Worm (Caenorhabditis elegans) whole organism, L4 larva: Measurements from ENCODE around the gene col-144.

Experiments used
- D1046.2 ChIP-seq: fragments of 200-800 bp; sonication (Bioruptor generic); IDR thresholded peaks from 2 replicates; pipeline ENCODE4 v1.3.6; 2022; ENCODE audit warnings: missing genetic modification characterization, missing compliant biosample characterization
- F44E2.7 ChIP-seq: fragments of 200-800 bp; sonication (Bioruptor generic); IDR thresholded peaks from 2 replicates; pipeline ENCODE4 v2.1.2; 2022; ENCODE audit warnings: missing genetic modification characterization, missing compliant biosample characterization
- R02D3.7 ChIP-seq: fragments of 150-350 bp; sonication (generic microtip); optimal IDR thresholded peaks from 3 replicates; lab custom pipeline; 2014; ENCODE audit warnings: missing biosample characterization, missing genetic modification characterization
- T20F7.1 ChIP-seq: fragments of 200-800 bp; sonication (Bioruptor generic); optimal IDR thresholded peaks from 2 replicates; lab custom pipeline; 2018; ENCODE audit warnings: mild to moderate bottlenecking, missing genetic modification characterization, missing compliant biosample characterization
- Y105C5A.15 ChIP-seq: fragments of 200-800 bp; sonication (Bioruptor generic); IDR thresholded peaks from 2 replicates; pipeline ENCODE4 v1.3.6; 2022; ENCODE audit warnings: missing genetic modification characterization, missing compliant biosample characterization
- aha-1 ChIP-seq: fragments of 150-350 bp; peaks from one replicate; lab custom pipeline; 2014; ENCODE audit warnings: missing biosample characterization, missing genetic modification characterization
- ceh-20 ChIP-seq: fragments of 200-800 bp; sonication (Bioruptor generic); IDR thresholded peaks from 2 replicates; pipeline ENCODE4 v1.3.6; 2022; ENCODE audit warnings: missing genetic modification reagents, missing genetic modification characterization, missing compliant biosample characterization
- ceh-44 ChIP-seq: fragments of 200-800 bp; sonication (Bioruptor generic); IDR thresholded peaks from 2 replicates; pipeline ENCODE4 v1.3.6; 2022; ENCODE audit warnings: missing genetic modification reagents, missing genetic modification characterization, missing compliant biosample characterization
- daf-12 ChIP-seq: fragments of 150-350 bp; optimal IDR thresholded peaks from 2 replicates; lab custom pipeline; 2014; ENCODE audit warnings: missing biosample characterization, missing genetic modification reagents, missing genetic modification characterization
- daf-8 ChIP-seq: fragments of 200-800 bp; sonication (Bioruptor generic); IDR thresholded peaks from 2 replicates; pipeline ENCODE4 v1.3.6; 2022; ENCODE audit warnings: missing genetic modification characterization, missing compliant biosample characterization
- dmd-6 ChIP-seq: fragments of 200-800 bp; sonication (Bioruptor generic); IDR thresholded peaks from 2 replicates; pipeline ENCODE4 v1.3.6; 2022; ENCODE audit warnings: missing genetic modification reagents, missing genetic modification characterization, missing compliant biosample characterization
- dmd-8 ChIP-seq: fragments of 200-800 bp; sonication (Bioruptor generic); IDR thresholded peaks from 2 replicates; pipeline ENCODE4 v1.3.6; 2022; ENCODE audit warnings: missing genetic modification characterization, missing compliant biosample characterization
- dmd-9 ChIP-seq: fragments of 200-800 bp; sonication (Bioruptor generic); IDR thresholded peaks from 2 replicates; pipeline ENCODE4 v1.3.6; 2022; ENCODE audit warnings: missing genetic modification reagents, missing genetic modification characterization, missing compliant biosample characterization
- hif-1 ChIP-seq, 2 experiments: sonication (generic microtip); optimal IDR thresholded peaks; 2 replicates each; lab custom pipeline; 2016 to 2017; ENCODE audit warnings: missing compliant biosample characterization in 2 of 2, missing genetic modification characterization in 2 of 2, missing genetic modification reagents in 2 of 2, missing genotype in 2 of 2, mild to moderate bottlenecking in 1 of 2
- hlh-11 ChIP-seq: fragments of 200-800 bp; sonication (Bioruptor generic); optimal IDR thresholded peaks from 2 replicates; lab custom pipeline; 2018; ENCODE audit warnings: mild to moderate bottlenecking, missing genetic modification characterization, missing compliant biosample characterization
- hlh-30 ChIP-seq: sonication (generic microtip); optimal IDR thresholded peaks from 2 replicates; lab custom pipeline; 2017; ENCODE audit warnings: antibody characterized with exemption, mild to moderate bottlenecking, missing genetic modification characterization, missing compliant biosample characterization; ENCODE audit not compliant: insufficient read depth
- jun-1 ChIP-seq: fragments of 150-350 bp; optimal IDR thresholded peaks from 2 replicates; lab custom pipeline; 2014; ENCODE audit warnings: missing biosample characterization, missing genetic modification reagents, missing genetic modification characterization
- lim-7 ChIP-seq: fragments of 200-800 bp; sonication (Bioruptor generic); IDR thresholded peaks from 2 replicates; pipeline ENCODE4 v1.3.6; 2022; ENCODE audit warnings: missing genetic modification characterization, missing compliant biosample characterization
- lin-1 ChIP-seq: fragments of 200-800 bp; sonication (Bioruptor generic); IDR thresholded peaks from 2 replicates; pipeline ENCODE4 v1.3.6; 2022; ENCODE audit warnings: missing genetic modification reagents, missing genetic modification characterization, missing compliant biosample characterization
- lin-13 ChIP-seq: fragments of 150-350 bp; optimal IDR thresholded peaks from 2 replicates; lab custom pipeline; 2014; ENCODE audit warnings: missing biosample characterization, missing genetic modification reagents, missing genetic modification characterization
- lin-15B ChIP-seq: fragments of 150-350 bp; sonication (generic microtip); optimal IDR thresholded peaks from 3 replicates; lab custom pipeline; 2014; ENCODE audit warnings: missing biosample characterization, missing genetic modification characterization
- lin-29 ChIP-seq: fragments of 200-800 bp; sonication (Bioruptor generic); IDR thresholded peaks from 2 replicates; pipeline ENCODE4 v1.3.6; 2022; ENCODE audit warnings: missing genetic modification reagents, missing genetic modification characterization, missing compliant biosample characterization
- lin-38 ChIP-seq: fragments of 200-800 bp; sonication (Bioruptor generic); IDR thresholded peaks from 2 replicates; pipeline ENCODE4 v1.3.6; 2022; ENCODE audit warnings: missing genetic modification reagents, missing genetic modification characterization, missing compliant biosample characterization
- lin-39 ChIP-seq: fragments of 150-350 bp; optimal IDR thresholded peaks from 2 replicates; lab custom pipeline; 2014; ENCODE audit warnings: missing biosample characterization, missing genetic modification reagents, missing genetic modification characterization
- lsy-2 ChIP-seq, 2 experiments: fragments of 150-350 bp in 1 of 2; sonication (generic microtip) in 1 of 2; optimal IDR thresholded peaks; 2 replicates each; lab custom pipeline; 2014 to 2017; ENCODE audit warnings: missing biosample characterization in 2 of 2, missing genetic modification characterization in 2 of 2
- mxl-2 ChIP-seq: fragments of 200-800 bp; sonication (Bioruptor generic); conservative IDR thresholded peaks from 2 replicates; pipeline ENCODE4 v1.3.6; 2022; ENCODE audit warnings: missing genetic modification reagents, missing genetic modification characterization, missing compliant biosample characterization
- mxl-3 ChIP-seq: fragments of 200-800 bp; sonication (Bioruptor generic); optimal IDR thresholded peaks from 2 replicates; lab custom pipeline; 2018; ENCODE audit warnings: mild to moderate bottlenecking, missing genetic modification characterization, missing compliant biosample characterization
- nhr-10 ChIP-seq: fragments of 150-350 bp; optimal IDR thresholded peaks from 2 replicates; lab custom pipeline; 2014; ENCODE audit warnings: missing biosample characterization, missing genetic modification characterization
- nhr-28 ChIP-seq: fragments of 150-350 bp; optimal IDR thresholded peaks from 2 replicates; lab custom pipeline; 2014; ENCODE audit warnings: missing biosample characterization, missing genetic modification characterization
- nhr-41 ChIP-seq: fragments of 200-800 bp; sonication (Bioruptor generic); IDR thresholded peaks from 2 replicates; pipeline ENCODE4 v1.3.6; 2022; ENCODE audit warnings: missing genetic modification reagents, missing genetic modification characterization, missing compliant biosample characterization
- nhr-42 ChIP-seq: fragments of 200-800 bp; sonication (Bioruptor generic); IDR thresholded peaks from 2 replicates; pipeline ENCODE4 v1.3.6; 2022; ENCODE audit warnings: missing genetic modification characterization, missing compliant biosample characterization
- nhr-76 ChIP-seq: fragments of 150-350 bp; optimal IDR thresholded peaks from 2 replicates; lab custom pipeline; 2014; ENCODE audit warnings: missing biosample characterization, missing genetic modification characterization
- php-3 ChIP-seq: fragments of 200-800 bp; sonication (Bioruptor generic); IDR thresholded peaks from 2 replicates; pipeline ENCODE4 v1.3.6; 2022; ENCODE audit warnings: missing genetic modification reagents, missing genetic modification characterization, missing compliant biosample characterization
- pqm-1 ChIP-seq: sonication (generic microtip); optimal IDR thresholded peaks from 2 replicates; lab custom pipeline; 2017; ENCODE audit warnings: missing biosample characterization, missing genetic modification characterization
- saeg-2 ChIP-seq: fragments of 200-800 bp; sonication (Bioruptor generic); IDR thresholded peaks from 2 replicates; pipeline ENCODE4 v1.3.6; 2022; ENCODE audit warnings: missing genetic modification reagents, missing genetic modification characterization, missing compliant biosample characterization
- set-16 ChIP-seq: fragments of 200-800 bp; sonication (Bioruptor generic); IDR thresholded peaks from 2 replicates; pipeline ENCODE4 v1.3.6; 2022; ENCODE audit warnings: missing genetic modification reagents, missing genetic modification characterization, missing compliant biosample characterization
- skn-1 ChIP-seq: fragments of 150-350 bp; optimal IDR thresholded peaks from 2 replicates; lab custom pipeline; 2014; ENCODE audit warnings: missing biosample characterization, missing genetic modification characterization
- snpc-4 ChIP-seq: fragments of 150-350 bp; optimal IDR thresholded peaks from 2 replicates; lab custom pipeline; 2014; ENCODE audit warnings: missing biosample characterization, missing genetic modification characterization
- tra-1 ChIP-seq: fragments of 200-800 bp; sonication (Bioruptor generic); IDR thresholded peaks from 2 replicates; pipeline ENCODE4 v1.3.6; 2022; ENCODE audit warnings: missing genetic modification reagents, missing genetic modification characterization, missing compliant biosample characterization
- unc-130 ChIP-seq: sonication (generic microtip); optimal IDR thresholded peaks from 2 replicates; lab custom pipeline; 2016; ENCODE audit warnings: missing genetic modification reagents, missing genetic modification characterization, missing compliant biosample characterization
- unc-62 ChIP-seq, 3 experiments: fragments of 150-350 bp in 1 of 3; sonication (generic microtip); optimal IDR thresholded peaks in 2 of 3; peaks in 1 of 3; 1 replicate in 1 of 3; 2 replicates in 2 of 3; lab custom pipeline; 2014 to 2017; ENCODE audit warnings: missing biosample characterization in 3 of 3, missing genetic modification characterization in 3 of 3, missing genetic modification reagents in 3 of 3, missing genotype in 1 of 3
- zfp-3 ChIP-seq: fragments of 200-800 bp; sonication (Bioruptor generic); conservative IDR thresholded peaks from 2 replicates; pipeline ENCODE4 v1.3.6; 2022; ENCODE audit warnings: missing genetic modification reagents, missing genetic modification characterization, missing compliant biosample characterization

col-144 gene

ce11 chrV:9146196-9146595 lies 14.2 kb downstream of the col-144 start:
- no peak for TF ChIP-seq php-3 (GFP tag; lab: Robert Waterston, UW)
- TF ChIP-seq dmd-6 (GFP tag; lab: Robert Waterston, UW): peak; percentile 75
- TF ChIP-seq snpc-4 (tag; lab: Kevin White, UChicago): no peak
- 0 out of 2 replicates have a peak, but pooled peaks have one; percentile 17 for TF ChIP-seq tra-1 (GFP tag; lab: Robert Waterston, UW)
- no peak for TF ChIP-seq dmd-8 (GFP tag; lab: Robert Waterston, UW)
- peak; percentile 3 for TF ChIP-seq nhr-28 (tag; lab: Kevin White, UChicago)
- TF ChIP-seq R02D3.7: no peak
- no peak for TF ChIP-seq nhr-76 (tag; lab: Kevin White, UChicago)
- peak; percentile 38 for TF ChIP-seq hlh-11 (tag; lab: Kevin White, UChicago)
- no peak for TF ChIP-seq nhr-42 (GFP tag; lab: Robert Waterston, UW)
- no peak for TF ChIP-seq saeg-2
- peak; percentile 23 for TF ChIP-seq pqm-1 (tag; lab: Kevin White, UChicago)

- TF ChIP-seq nhr-28 (tag; lab: Kevin White, UChicago): peak; percentile 23
- TF ChIP-seq lin-15B (tag; lab: Kevin White, UChicago): no peak
- TF ChIP-seq, all 104 proteins: peak for 1
These were observed 16.5 kb downstream of the col-144 start for ce11 chrV:9143896-9144295.

DNA sequence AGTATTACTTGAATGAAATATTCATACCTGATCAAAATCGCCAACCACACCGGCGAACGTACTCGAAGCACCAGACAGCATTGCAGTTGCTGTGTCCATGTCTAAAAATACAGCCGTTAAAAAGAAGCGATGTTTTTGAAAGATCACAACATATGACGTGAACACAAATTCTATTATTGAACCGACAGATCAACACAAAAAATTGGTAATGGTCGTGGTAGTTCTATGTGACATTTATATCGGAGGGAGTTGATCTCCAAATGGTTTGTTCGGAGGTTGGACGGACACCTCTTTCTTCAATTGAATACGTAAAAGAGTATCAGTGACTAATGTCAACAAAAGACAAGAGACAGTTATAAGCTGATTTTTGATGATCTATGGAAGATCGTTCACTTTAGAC lies 19.1 kb downstream of the col-144 start, which contains the start of gene pitr-3:
Gene pitr-3 (minus strand): TSS at position 101 of the 400 bp plus-strand sequence.
- TF ChIP-seq daf-8 (GFP tag; lab: Robert Waterston, UW) (no peak), unc-130 (GFP tag; lab: Kevin White, UChicago) (no peak), ceh-20 (no peak), set-16 (no peak), lin-13 (GFP tag; lab: Kevin White, UChicago) (no peak), lin-38 (GFP tag; lab: Robert Waterston, UW) (no peak), T20F7.1 (GFP tag; lab: Kevin White, UChicago) (no peak), lin-1 (GFP tag; lab: Robert Waterston, UW) (no peak), lsy-2 (tag; optimal IDR thresholded peaks at IDR 0.05; lab: Kevin White, UChicago) (no peak), F44E2.7 (GFP tag; lab: Robert Waterston, UW) (no peak), unc-62 (GFP tag; optimal IDR thresholded peaks at IDR 0.05 in 1 of 2; lab: Kevin White, UChicago) (no peak), unc-62 (tag; optimal IDR thresholded peaks at IDR 0.05; lab: Kevin White, UChicago) (no peak), ceh-44 (GFP tag; lab: Robert Waterston, UW) (no peak), Y105C5A.15 (GFP tag; lab: Robert Waterston, UW) (no peak), lin-15B (tag; lab: Kevin White, UChicago) (no peak), dmd-9 (GFP tag; lab: Robert Waterston, UW) (no peak), hlh-30 (no peak), mxl-2 (GFP tag; lab: Robert Waterston, UW) (no peak), daf-12 (tag; lab: Kevin White, UChicago) (no peak), jun-1 (tag; lab: Kevin White, UChicago) (no peak), aha-1 (tag; lab: Kevin White, UChicago) (no peak)

- TF ChIP-seq hif-1 (tag; optimal IDR thresholded peaks at IDR 0.05; lab: Kevin White, UChicago) (no peak), lin-39 (no peak), nhr-10 (tag; lab: Kevin White, UChicago) (no peak), ceh-44 (GFP tag; lab: Robert Waterston, UW) (no peak), php-3 (GFP tag; lab: Robert Waterston, UW) (no peak), Y105C5A.15 (GFP tag; lab: Robert Waterston, UW) (no peak), nhr-41 (no peak), set-16 (no peak), D1046.2 (no peak), zfp-3 (no peak), lim-7 (GFP tag; lab: Robert Waterston, UW) (no peak), skn-1 (no peak), lin-15B (tag; lab: Kevin White, UChicago) (no peak), saeg-2 (no peak), dmd-8 (GFP tag; lab: Robert Waterston, UW) (no peak), mxl-3 (GFP tag; lab: Kevin White, UChicago) (no peak), tra-1 (GFP tag; lab: Robert Waterston, UW) (no peak), lin-29 (GFP tag; lab: Robert Waterston, UW) (no peak)
These were observed 22.8 kb downstream of the col-144 start, which contains the start of gene pitr-2 for ce11 chrV:9137618-9138017. TSS of gene pitr-2 (minus strand) at chrV:9137718.
